Fruit fly (Drosophila melanogaster) whole organism, embryonic: Measurements from ENCODE around the gene Ir67b.
A peak's percentile ranks its signal among the peaks of the same experiment; 100 is the strongest.

Experiments used
- Abd-B ChIP-seq: fragments of 200-800 bp; sonication (Bioruptor generic); optimal IDR thresholded peaks from 2 replicates; lab custom pipeline; 2018; ENCODE audit warnings: missing biosample characterization, mild to moderate bottlenecking, missing genetic modification characterization, moderate library complexity
- C15 ChIP-seq: fragments of 200-800 bp; sonication (Bioruptor generic); IDR thresholded peaks from 3 replicates; pipeline ENCODE4 v1.3.6; 2022; ENCODE audit warnings: missing biosample characterization, missing genetic modification characterization
- CG10209 ChIP-seq: fragments of 200-800 bp; sonication (Bioruptor generic); optimal IDR thresholded peaks from 3 replicates; lab custom pipeline; 2017; ENCODE audit warnings: missing biosample characterization, mild to moderate bottlenecking, missing genetic modification characterization, missing genetic modification reagents
- CG10366 ChIP-seq: fragments of 200-800 bp; sonication (Bioruptor generic); IDR thresholded peaks from 2 replicates; pipeline ENCODE4 v1.3.6; 2022; ENCODE audit warnings: missing biosample characterization, missing genetic modification characterization
- CG10462 ChIP-seq: fragments of 200-800 bp; sonication (Bioruptor generic); optimal IDR thresholded peaks from 2 replicates; lab custom pipeline; 2016; ENCODE audit warnings: missing biosample characterization, missing genetic modification characterization
- CG12299 ChIP-seq: fragments of 200-800 bp; sonication (Bioruptor generic); optimal IDR thresholded peaks from 2 replicates; lab custom pipeline; 2018; ENCODE audit warnings: missing biosample characterization, mild to moderate bottlenecking, missing genetic modification characterization
- CG15269 ChIP-seq: fragments of 200-800 bp; sonication (Bioruptor generic); optimal IDR thresholded peaks from 2 replicates; lab custom pipeline; 2018; ENCODE audit warnings: missing biosample characterization, mild to moderate bottlenecking, missing genetic modification characterization, moderate library complexity
- CG1602 ChIP-seq: fragments of 200-800 bp; sonication (Bioruptor generic); optimal IDR thresholded peaks from 3 replicates; lab custom pipeline; 2016; ENCODE audit warnings: missing biosample characterization, missing genetic modification characterization
- CG18599 ChIP-seq: fragments of 200-800 bp; sonication (Bioruptor generic); optimal IDR thresholded peaks from 3 replicates; lab custom pipeline; 2017; ENCODE audit warnings: missing biosample characterization, missing genetic modification characterization, mild to moderate bottlenecking, moderate library complexity, missing genetic modification reagents
- CG2678 ChIP-seq: fragments of 200-800 bp; sonication (Bioruptor generic); optimal IDR thresholded peaks from 3 replicates; lab custom pipeline; 2019; ENCODE audit warnings: missing biosample characterization, mild to moderate bottlenecking, missing genetic modification characterization, moderate library complexity
- CG32772 ChIP-seq: fragments of 200-800 bp; sonication (Bioruptor generic); IDR thresholded peaks from 2 replicates; pipeline ENCODE4 v1.3.6; 2022; ENCODE audit warnings: missing biosample characterization, missing genetic modification characterization
- CG34422 ChIP-seq: fragments of 200-800 bp; sonication (Bioruptor generic); IDR thresholded peaks from 3 replicates; pipeline ENCODE4 v1.3.6; 2022; ENCODE audit warnings: missing biosample characterization, missing genetic modification characterization
- CG3847 ChIP-seq: fragments of 200-800 bp; sonication (Bioruptor generic); IDR thresholded peaks from 2 replicates; pipeline ENCODE4 v1.3.6; 2022; ENCODE audit warnings: missing biosample characterization, missing genetic modification characterization
- CG6254 ChIP-seq: fragments of 200-800 bp; sonication (Bioruptor generic); optimal IDR thresholded peaks from 3 replicates; lab custom pipeline; 2017; ENCODE audit warnings: mild to moderate bottlenecking, missing biosample characterization, missing genetic modification reagents, missing genetic modification characterization
- CG7786 ChIP-seq: fragments of 200-800 bp; sonication (Bioruptor generic); optimal IDR thresholded peaks from 2 replicates; lab custom pipeline; 2016; ENCODE audit warnings: missing biosample characterization, missing genetic modification characterization
- CG9215 ChIP-seq: fragments of 200-800 bp; sonication (Bioruptor generic); IDR thresholded peaks from 2 replicates; pipeline ENCODE4 v1.3.6; 2022; ENCODE audit warnings: missing biosample characterization, missing genetic modification characterization
- CG9727 ChIP-seq: fragments of 200-800 bp; sonication (Bioruptor generic); optimal IDR thresholded peaks from 3 replicates; lab custom pipeline; 2017; ENCODE audit warnings: missing biosample characterization, mild to moderate bottlenecking, missing genetic modification characterization
- CG9932 ChIP-seq: fragments of 200-800 bp; sonication (Bioruptor generic); IDR thresholded peaks from 2 replicates; pipeline ENCODE4 v1.3.6; 2022; ENCODE audit warnings: missing biosample characterization, missing genetic modification characterization
- CkIIα-i1 ChIP-seq: fragments of 200-800 bp; sonication (Bioruptor generic); IDR thresholded peaks from 2 replicates; pipeline ENCODE4 v1.3.6; 2022; ENCODE audit warnings: missing biosample characterization, missing genetic modification characterization
- D19B ChIP-seq: fragments of 200-800 bp; sonication (Bioruptor generic); optimal IDR thresholded peaks from 2 replicates; lab custom pipeline; 2017; ENCODE audit warnings: missing biosample characterization, mild to moderate bottlenecking, missing genetic modification characterization
- Dek ChIP-seq: fragments of 200-800 bp; sonication (Bioruptor generic); optimal IDR thresholded peaks from 3 replicates; lab custom pipeline; 2019; ENCODE audit warnings: missing biosample characterization, mild to moderate bottlenecking, missing genetic modification characterization, moderate library complexity
- HLH54F ChIP-seq: fragments of 200-800 bp; sonication (Bioruptor generic); optimal IDR thresholded peaks from 3 replicates; lab custom pipeline; 2016; ENCODE audit warnings: missing biosample characterization, missing genetic modification characterization
- Hmr ChIP-seq: fragments of 200-800 bp; sonication (Bioruptor generic); optimal IDR thresholded peaks from 3 replicates; lab custom pipeline; 2017; ENCODE audit warnings: mild to moderate bottlenecking, missing biosample characterization, missing genetic modification reagents, missing genetic modification characterization
- Jarid2 ChIP-seq: fragments of 200-800 bp; sonication (Bioruptor generic); optimal IDR thresholded peaks from 3 replicates; lab custom pipeline; 2017; ENCODE audit warnings: mild to moderate bottlenecking, missing biosample characterization, missing genetic modification reagents, missing genetic modification characterization
- MTF-1 ChIP-seq: fragments of 200-800 bp; sonication (Bioruptor generic); optimal IDR thresholded peaks from 2 replicates; lab custom pipeline; 2018; ENCODE audit warnings: missing biosample characterization, mild to moderate bottlenecking, missing genetic modification characterization, borderline replicate concordance
- NC2β ChIP-seq: fragments of 200-800 bp; sonication (Bioruptor generic); optimal IDR thresholded peaks from 2 replicates; lab custom pipeline; 2016; ENCODE audit warnings: missing biosample characterization, missing genetic modification characterization
- NfI ChIP-seq: fragments of 200-800 bp; sonication (Bioruptor generic); optimal IDR thresholded peaks from 3 replicates; lab custom pipeline; 2018; ENCODE audit warnings: missing biosample characterization, mild to moderate bottlenecking, missing genetic modification characterization, moderate library complexity
- Oli ChIP-seq: fragments of 200-800 bp; sonication (Bioruptor generic); optimal IDR thresholded peaks from 2 replicates; lab custom pipeline; 2018; ENCODE audit warnings: missing biosample characterization, mild to moderate bottlenecking, missing genetic modification characterization, moderate library complexity
- Opbp ChIP-seq: fragments of 200-800 bp; sonication (Bioruptor generic); IDR thresholded peaks from 3 replicates; pipeline ENCODE4 v1.3.6; 2022; ENCODE audit warnings: missing biosample characterization, missing genetic modification characterization; ENCODE audit not compliant: partially characterized antibody
- Side ChIP-seq: fragments of 200-800 bp; sonication (Bioruptor generic); optimal IDR thresholded peaks from 2 replicates; lab custom pipeline; 2016; ENCODE audit warnings: missing biosample characterization, missing genetic modification characterization
- Sin3A ChIP-seq: fragments of >200 bp; optimal IDR thresholded peaks from 2 replicates; lab custom pipeline; 2018
- Usf ChIP-seq: fragments of 200-800 bp; sonication (Bioruptor generic); optimal IDR thresholded peaks from 2 replicates; lab custom pipeline; 2017; ENCODE audit warnings: missing genotype, missing biosample characterization, missing genetic modification characterization
- ato ChIP-seq: fragments of 200-800 bp; sonication (Bioruptor generic); IDR thresholded peaks from 2 replicates; pipeline ENCODE4 v1.3.6; 2022; ENCODE audit warnings: missing biosample characterization, missing genetic modification characterization; ENCODE audit not compliant: partially characterized antibody
- cas ChIP-seq: fragments of 200-800 bp; sonication (Bioruptor generic); IDR thresholded peaks from 2 replicates; pipeline ENCODE4 v1.3.6; 2022; ENCODE audit warnings: missing biosample characterization, missing genetic modification characterization
- chif ChIP-seq, 2 experiments: fragments of 200-800 bp; sonication (Bioruptor generic); optimal IDR thresholded peaks; 3 replicates each; lab custom pipeline; 2016; ENCODE audit warnings: missing biosample characterization in 2 of 2, missing genetic modification characterization in 2 of 2
- chn ChIP-seq: fragments of 200-800 bp; sonication (Bioruptor generic); optimal IDR thresholded peaks from 2 replicates; lab custom pipeline; 2016; ENCODE audit warnings: missing biosample characterization, missing genetic modification characterization
- corto ChIP-seq: fragments of 200-800 bp; sonication (Bioruptor generic); optimal IDR thresholded peaks from 2 replicates; lab custom pipeline; 2016; ENCODE audit warnings: missing biosample characterization, mild to moderate bottlenecking, missing genetic modification characterization, moderate library complexity
- dm ChIP-seq: fragments of 200-800 bp; sonication (Bioruptor generic); optimal IDR thresholded peaks from 3 replicates; lab custom pipeline; 2016; ENCODE audit warnings: missing biosample characterization, missing genetic modification characterization
- gem ChIP-seq: fragments of 200-800 bp; sonication (Bioruptor generic); optimal IDR thresholded peaks from 2 replicates; lab custom pipeline; 2019; ENCODE audit warnings: missing biosample characterization, mild to moderate bottlenecking, missing genetic modification characterization, moderate library complexity
- gfzf ChIP-seq: fragments of 200-800 bp; sonication (Bioruptor generic); optimal IDR thresholded peaks from 2 replicates; lab custom pipeline; 2016; ENCODE audit warnings: missing biosample characterization, mild to moderate bottlenecking, missing genetic modification characterization, moderate library complexity
- inv ChIP-seq: fragments of 200-800 bp; sonication (Bioruptor generic); IDR thresholded peaks from 2 replicates; pipeline ENCODE4 v1.3.6; 2022; ENCODE audit warnings: missing biosample characterization, missing genetic modification characterization; ENCODE audit not compliant: partially characterized antibody
- nerfin-1 ChIP-seq: fragments of 200-800 bp; sonication (Bioruptor generic); optimal IDR thresholded peaks from 3 replicates; lab custom pipeline; 2019; ENCODE audit warnings: missing biosample characterization, mild to moderate bottlenecking, missing genetic modification characterization, moderate library complexity
- pzg ChIP-seq: fragments of 200-800 bp; sonication (Bioruptor generic); optimal IDR thresholded peaks from 3 replicates; lab custom pipeline; 2018; ENCODE audit warnings: missing biosample characterization, mild to moderate bottlenecking, missing genetic modification characterization, moderate library complexity
- ro ChIP-seq: fragments of 200-800 bp; sonication (Bioruptor generic); IDR thresholded peaks from 2 replicates; pipeline ENCODE4 v1.3.6; 2022; ENCODE audit warnings: missing biosample characterization, missing genetic modification characterization
- schlank ChIP-seq: fragments of 200-800 bp; sonication (Bioruptor generic); optimal IDR thresholded peaks from 2 replicates; lab custom pipeline; 2018; ENCODE audit warnings: missing biosample characterization, mild to moderate bottlenecking, missing genetic modification characterization
- sd ChIP-seq: fragments of 200-800 bp; sonication (Bioruptor generic); optimal IDR thresholded peaks from 3 replicates; lab custom pipeline; 2018; ENCODE audit warnings: missing biosample characterization, mild to moderate bottlenecking, missing genetic modification characterization, moderate library complexity
- sima ChIP-seq: fragments of 200-800 bp; sonication (Bioruptor generic); optimal IDR thresholded peaks from 2 replicates; lab custom pipeline; 2016; ENCODE audit warnings: missing biosample characterization, missing genetic modification characterization
- ssp ChIP-seq: fragments of 200-800 bp; sonication (Bioruptor generic); IDR thresholded peaks from 2 replicates; pipeline ENCODE4 v1.3.6; 2022; ENCODE audit warnings: missing biosample characterization, missing genetic modification characterization
- ttk ChIP-seq: fragments of 200-800 bp; sonication (Bioruptor generic); IDR thresholded peaks from 2 replicates; pipeline ENCODE4 v2.1.2; 2022; ENCODE audit warnings: missing biosample characterization, missing genetic modification characterization
- unc-4 ChIP-seq: fragments of 200-800 bp; sonication (Bioruptor generic); IDR thresholded peaks from 2 replicates; pipeline ENCODE4 v1.3.6; 2022; ENCODE audit warnings: missing biosample characterization, missing genetic modification characterization; ENCODE audit not compliant: partially characterized antibody
- unpg ChIP-seq: fragments of 200-800 bp; sonication (Bioruptor generic); optimal IDR thresholded peaks from 3 replicates; lab custom pipeline; 2018; ENCODE audit warnings: missing biosample characterization, mild to moderate bottlenecking, missing genetic modification characterization, moderate library complexity

Gene Ir67b

dm6 chr3L:10428746-10429145 is 3.0 kb downstream of the Ir67b start (continued):
- peak; percentile 55 for TF ChIP-seq CG15269 (tag; lab: Kevin White, UChicago)
- TF ChIP-seq D19B (GFP tag; lab: Kevin White, UChicago) = peak; percentile 24
- TF ChIP-seq CG10366 (GFP tag; lab: Robert Waterston, UW) = 0 out of 2 replicates have a peak, but pooled peaks have one; percentile 17
- no peak for TF ChIP-seq sd
- no peak for TF ChIP-seq pzg (GFP tag; lab: Kevin White, UChicago)
- no peak for TF ChIP-seq CG12299
- TF ChIP-seq ttk (GFP tag; lab: Robert Waterston, UW) = no peak; the same call in 1 of the 2 replicates
- TF ChIP-seq Usf (GFP tag; lab: Kevin White, UChicago) = no peak
- no peak for TF ChIP-seq ssp (GFP tag; lab: Robert Waterston, UW)
- TF ChIP-seq NfI (GFP tag; lab: Kevin White, UChicago) = no peak
- TF ChIP-seq unc-4 (GFP tag; lab: Robert Waterston, UW) = no peak
- TF ChIP-seq Opbp (GFP tag; lab: Robert Waterston, UW) = no peak
- no peak for TF ChIP-seq CkIIα-i1
- TF ChIP-seq Oli (tag; lab: Kevin White, UChicago) = peak; percentile 74
- no peak for TF ChIP-seq inv (GFP tag; lab: Robert Waterston, UW)
- TF ChIP-seq MTF-1 (GFP tag; lab: Kevin White, UChicago) = no peak
- TF ChIP-seq ato = no peak
- TF ChIP-seq CG9727 (GFP tag; lab: Kevin White, UChicago) = no peak
- no peak for TF ChIP-seq cas (GFP tag; lab: Robert Waterston, UW)
- no peak for TF ChIP-seq CG9215 (GFP tag; lab: Robert Waterston, UW)
- TF ChIP-seq Abd-B (GFP tag; lab: Kevin White, UChicago) = no peak
- no peak for TF ChIP-seq Dek
- TF ChIP-seq CG7786 (GFP tag; lab: Kevin White, UChicago) = no peak
- TF ChIP-seq CG2678 (tag; lab: Kevin White, UChicago) = peak; percentile 44
- TF ChIP-seq corto = no peak
- TF ChIP-seq Hmr (GFP tag; lab: Kevin White, UChicago) = no peak
- TF ChIP-seq Jarid2 (GFP tag; lab: Kevin White, UChicago) = no peak
- peak; percentile 41 for TF ChIP-seq CG6254
- TF ChIP-seq CG9932 (GFP tag; lab: Robert Waterston, UW) = no peak
- no peak for TF ChIP-seq chn
- no peak for TF ChIP-seq HLH54F (GFP tag; lab: Kevin White, UChicago)
- TF ChIP-seq CG18599 = no peak
- TF ChIP-seq unpg (GFP tag; lab: Kevin White, UChicago) = peak; percentile 34
- no peak for TF ChIP-seq C15
- TF ChIP-seq Sin3A (lab: Kevin White, UChicago) = no peak
- peak; percentile 74 for TF ChIP-seq gem (tag; lab: Kevin White, UChicago)
- no peak for TF ChIP-seq gfzf
- no peak for TF ChIP-seq Side (GFP tag; lab: Kevin White, UChicago)
- peak; percentile 23 for TF ChIP-seq CG10209 (GFP tag; lab: Kevin White, UChicago)
- no peak for TF ChIP-seq CG3847 (GFP tag; lab: Robert Waterston, UW)
- TF ChIP-seq nerfin-1 (tag; lab: Kevin White, UChicago) = no peak
- TF ChIP-seq sima = no peak
- no peak for TF ChIP-seq chif (GFP tag; optimal IDR thresholded peaks at IDR 0.05; lab: Kevin White, UChicago)
- no peak for TF ChIP-seq CG32772 (GFP tag; lab: Robert Waterston, UW)
- no peak for TF ChIP-seq NC2β (GFP tag; lab: Kevin White, UChicago)
- no peak for TF ChIP-seq CG34422 (GFP tag; lab: Robert Waterston, UW)
- no peak for TF ChIP-seq dm (GFP tag; lab: Kevin White, UChicago)
- TF ChIP-seq schlank (tag; lab: Kevin White, UChicago) = no peak
- TF ChIP-seq CG10462 (GFP tag; lab: Kevin White, UChicago) = no peak
- peak; percentile 31 for TF ChIP-seq CG1602 (GFP tag; lab: Kevin White, UChicago)
- TF ChIP-seq ro = no peak
